Worm (Caenorhabditis elegans): Measurements from ENCODE around the gene F57B1.5.

Gene F57B1.5

DNA sequence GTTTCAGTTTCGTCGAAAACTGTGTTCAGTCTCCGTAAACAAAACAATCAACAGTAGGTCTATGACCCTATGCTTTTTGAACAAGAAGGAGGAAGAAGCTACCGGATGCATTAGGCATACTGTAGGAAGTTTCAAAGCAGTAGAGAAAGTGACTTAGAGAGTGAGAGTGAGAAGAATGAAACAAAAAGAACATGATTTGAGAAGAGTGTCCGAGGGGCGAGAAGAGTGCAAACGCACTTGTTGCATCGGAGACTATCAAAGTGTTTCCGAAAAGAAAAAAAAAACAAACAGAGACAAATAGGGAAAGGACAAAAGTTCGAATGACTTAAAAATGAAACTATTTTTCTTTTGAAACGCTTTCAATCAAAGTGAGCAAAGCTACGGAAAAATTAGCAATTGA is 35.7 kb downstream of the F57B1.5 start:
- TF ChIP-seq pha-4 (tag; optimal IDR thresholded peaks at IDR 0.05) (no peak), blmp-1 (tag; optimal IDR thresholded peaks at IDR 0.05) (peak; percentile 35)

DNA sequence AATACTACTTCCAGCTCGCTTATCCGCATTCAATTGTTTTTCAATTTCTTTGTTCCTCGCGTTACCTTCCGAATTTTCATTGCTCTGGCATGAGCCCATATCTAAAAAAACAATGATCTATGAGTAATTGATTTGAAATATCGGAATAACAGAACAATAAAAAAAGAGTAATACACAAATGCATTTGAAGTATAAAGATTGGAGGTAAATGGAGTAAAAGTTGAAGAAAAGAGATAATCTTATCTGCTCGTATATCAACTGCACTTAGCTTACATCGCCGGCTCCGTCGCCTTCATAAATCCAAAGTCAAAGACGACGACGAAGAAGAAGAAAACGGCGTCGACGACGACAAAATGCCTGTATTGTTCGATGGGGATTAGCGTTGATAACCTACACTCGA is 41.9 kb downstream of the F57B1.5 start, which contains the start of gene odr-3:
odr-3 (minus strand) TSS at position 101 of the 400 bp plus-strand sequence.
- no peak for TF ChIP-seq blmp-1 (tag; optimal IDR thresholded peaks at IDR 0.05)
- TF ChIP-seq drap-1 (GFP tag; optimal IDR thresholded peaks at IDR 0.05): no peak
- TF ChIP-seq nhr-76 (tag; optimal IDR thresholded peaks at IDR 0.05): no peak
- TF ChIP-seq unc-120 (tag; optimal IDR thresholded peaks at IDR 0.05; ENCODE audit: poor library complexity, severe bottlenecking): no peak

DNA sequence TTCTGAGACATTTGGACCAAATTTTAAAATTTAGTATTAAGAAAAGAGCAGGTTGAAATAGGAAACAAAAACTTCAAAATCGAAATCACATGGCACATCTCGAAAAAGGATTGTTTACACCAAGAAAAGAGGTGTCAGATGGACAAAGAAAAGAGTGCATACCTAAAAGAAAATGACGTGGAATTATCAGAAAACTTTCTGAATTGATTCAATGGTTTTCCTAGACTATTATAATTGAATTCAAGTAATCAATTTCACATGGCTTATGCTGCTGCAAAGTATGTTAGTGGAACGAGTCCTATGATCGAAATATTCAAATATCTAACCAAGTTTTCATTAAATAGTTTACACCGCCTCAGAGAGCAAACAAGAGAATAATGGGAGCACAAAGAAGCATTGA is 45.3 kb downstream of the F57B1.5 start:
- TF ChIP-seq elt-1 (tag; optimal IDR thresholded peaks at IDR 0.05; ENCODE audit: borderline replicate concordance, insufficient read depth) (no peak), nhr-12 (tag; optimal IDR thresholded peaks at IDR 0.05) (no peak), ces-1 (GFP tag; optimal IDR thresholded peaks at IDR 0.05) (no peak), lin-13 (tag; optimal IDR thresholded peaks at IDR 0.05) (no peak)

Data from whole organism, mixed stage, embryonic.